Fruit fly (Drosophila melanogaster): ENCODE results near the gene CG17028.

The CG17028 gene

dm6 chr3L:16018251-16018583, 39.9 kb downstream of the CG17028 start:
- TF ChIP-seq cic (GFP tag; optimal IDR thresholded peaks at IDR 0.05): no peak
- no peak for TF ChIP-seq toe (GFP tag; optimal IDR thresholded peaks at IDR 0.05)
- no peak for TF ChIP-seq CG1620 (GFP tag; optimal IDR thresholded peaks at IDR 0.05)
- TF ChIP-seq Clk (GFP tag; optimal IDR thresholded peaks at IDR 0.05): no peak
- TF ChIP-seq CG5204 (GFP tag; optimal IDR thresholded peaks at IDR 0.05): no peak
- TF ChIP-seq CG11617 (GFP tag; optimal IDR thresholded peaks at IDR 0.05): no peak
- TF ChIP-seq Hr96 (GFP tag; optimal IDR thresholded peaks at IDR 0.05): no peak

dm6 chr3L:16018721-16019120, 40.4 kb downstream of the CG17028 start:
- no peak for TF ChIP-seq ovo (GFP tag; optimal IDR thresholded peaks at IDR 0.05)
- TF ChIP-seq CG5204 (GFP tag; optimal IDR thresholded peaks at IDR 0.05): no peak
- TF ChIP-seq pad (GFP tag; optimal IDR thresholded peaks at IDR 0.05): no peak
- TF ChIP-seq CG7101 (tag; optimal IDR thresholded peaks at IDR 0.05): no peak
- no peak for TF ChIP-seq CG11617 (GFP tag; optimal IDR thresholded peaks at IDR 0.05)
- no peak for TF ChIP-seq CG7045 (GFP tag; optimal IDR thresholded peaks at IDR 0.05)
- no peak for TF ChIP-seq toe (GFP tag; optimal IDR thresholded peaks at IDR 0.05)
- TF ChIP-seq CG12768 (GFP tag; optimal IDR thresholded peaks at IDR 0.05): no peak
- no peak for TF ChIP-seq tj (GFP tag; optimal IDR thresholded peaks at IDR 0.05)
- TF ChIP-seq cnc (optimal IDR thresholded peaks at IDR 0.05): no peak
- no peak for TF ChIP-seq CG14711 (tag; optimal IDR thresholded peaks at IDR 0.05)
- TF ChIP-seq kay (GFP tag; ENCODE audit: borderline replicate concordance): no peak
- no peak for TF ChIP-seq bab1 (GFP tag; optimal IDR thresholded peaks at IDR 0.05)
- no peak for TF ChIP-seq Hr96 (GFP tag; optimal IDR thresholded peaks at IDR 0.05)

dm6 chr3L:16019144-16020006, 41.1 kb downstream of the CG17028 start:
- no peak for TF ChIP-seq CG14711 (tag; optimal IDR thresholded peaks at IDR 0.05)
- TF ChIP-seq Hr96 (GFP tag; optimal IDR thresholded peaks at IDR 0.05): no peak

dm6 chr3L:16021064-16021683, 42.9 kb downstream of the CG17028 start:
- TF ChIP-seq Mnt (GFP tag; optimal IDR thresholded peaks at IDR 0.05) (no peak), CG33017 (tag; optimal IDR thresholded peaks at IDR 0.05) (no peak), CG5204 (GFP tag; optimal IDR thresholded peaks at IDR 0.05) (no peak), toe (GFP tag; optimal IDR thresholded peaks at IDR 0.05) (no peak), CG7045 (GFP tag; optimal IDR thresholded peaks at IDR 0.05) (no peak), Crg-1 (GFP tag; optimal IDR thresholded peaks at IDR 0.05) (no peak), ovo (GFP tag; optimal IDR thresholded peaks at IDR 0.05) (no peak), CG1620 (GFP tag; optimal IDR thresholded peaks at IDR 0.05) (no peak), cnc (optimal IDR thresholded peaks at IDR 0.05) (no peak), cic (GFP tag; optimal IDR thresholded peaks at IDR 0.05) (no peak), Clk (GFP tag; optimal IDR thresholded peaks at IDR 0.05) (no peak), CG12768 (GFP tag; optimal IDR thresholded peaks at IDR 0.05) (no peak), Hr96 (GFP tag; optimal IDR thresholded peaks at IDR 0.05) (no peak), bab1 (GFP tag; optimal IDR thresholded peaks at IDR 0.05) (no peak), pad (GFP tag; optimal IDR thresholded peaks at IDR 0.05) (no peak)

dm6 chr3L:16023020-16023648, 44.8 kb downstream of the CG17028 start, which contains the start of gene Notum:
Gene Notum (plus strand): TSS chr3L:16023480.
- no peak for TF ChIP-seq CG1620 (GFP tag; optimal IDR thresholded peaks at IDR 0.05)

dm6 chr3L:16024276-16025019, 46.1 kb downstream of the CG17028 start:
- TF ChIP-seq CG11617 (GFP tag; optimal IDR thresholded peaks at IDR 0.05): no peak
- TF ChIP-seq cic (GFP tag; optimal IDR thresholded peaks at IDR 0.05): no peak
- TF ChIP-seq CG1620 (GFP tag; optimal IDR thresholded peaks at IDR 0.05): no peak
- no peak for TF ChIP-seq cnc (optimal IDR thresholded peaks at IDR 0.05)
- TF ChIP-seq CG12768 (GFP tag; optimal IDR thresholded peaks at IDR 0.05): no peak
- no peak for TF ChIP-seq CG5204 (GFP tag; optimal IDR thresholded peaks at IDR 0.05)
- TF ChIP-seq toe (GFP tag; optimal IDR thresholded peaks at IDR 0.05): no peak
- no peak for TF ChIP-seq Mnt (GFP tag; optimal IDR thresholded peaks at IDR 0.05)
- no peak for TF ChIP-seq tj (GFP tag; optimal IDR thresholded peaks at IDR 0.05)
- TF ChIP-seq ovo (GFP tag; optimal IDR thresholded peaks at IDR 0.05): no peak
- no peak for TF ChIP-seq CG7101 (tag; optimal IDR thresholded peaks at IDR 0.05)
- TF ChIP-seq kay (GFP tag; ENCODE audit: borderline replicate concordance): no peak
- TF ChIP-seq CG33017 (tag; optimal IDR thresholded peaks at IDR 0.05): no peak
- TF ChIP-seq Crg-1 (GFP tag; optimal IDR thresholded peaks at IDR 0.05): no peak
- TF ChIP-seq Clk (GFP tag; optimal IDR thresholded peaks at IDR 0.05): no peak
- no peak for TF ChIP-seq CG7045 (GFP tag; optimal IDR thresholded peaks at IDR 0.05)
- no peak for TF ChIP-seq CG14711 (tag; optimal IDR thresholded peaks at IDR 0.05)

Measured in whole organism, adult.